Worm (Caenorhabditis elegans): Measurements from ENCODE around the gene C17H12.2.

C17H12.2 gene

DNA sequence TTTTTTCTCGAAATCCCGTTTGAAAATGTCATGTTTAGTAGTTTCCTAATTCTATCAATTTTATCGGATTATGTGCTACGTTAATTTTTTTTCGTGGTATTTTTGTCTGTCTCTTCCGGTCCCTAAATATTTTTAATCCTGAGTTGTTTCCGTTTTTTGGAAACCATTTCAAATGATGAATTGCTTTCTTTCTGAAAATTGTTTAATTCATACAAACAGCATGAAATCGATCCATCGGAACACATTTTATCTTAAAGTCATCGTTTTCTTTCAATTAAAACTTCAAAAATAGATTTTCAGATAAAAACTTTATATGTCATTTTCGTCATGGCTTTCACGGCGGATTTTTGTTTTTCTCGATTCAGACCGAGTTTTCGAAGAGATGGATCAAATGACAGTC lies 27.9 kb downstream of the C17H12.2 start, which contains the start of gene spd-3:
TSS of gene spd-3 (plus strand) at position 301 of the 400 bp plus-strand sequence.
- TF ChIP-seq hlh-1 (tag; optimal IDR thresholded peaks at IDR 0.05): no peak
- no peak for TF ChIP-seq cnd-1 (tag; optimal IDR thresholded peaks at IDR 0.05)
- no peak for TF ChIP-seq lsy-2 (tag; optimal IDR thresholded peaks at IDR 0.05)
- TF ChIP-seq sptf-1 (tag; optimal IDR thresholded peaks at IDR 0.05): no peak
- no peak for TF ChIP-seq ceh-83 (GFP tag; optimal IDR thresholded peaks at IDR 0.05)

DNA sequence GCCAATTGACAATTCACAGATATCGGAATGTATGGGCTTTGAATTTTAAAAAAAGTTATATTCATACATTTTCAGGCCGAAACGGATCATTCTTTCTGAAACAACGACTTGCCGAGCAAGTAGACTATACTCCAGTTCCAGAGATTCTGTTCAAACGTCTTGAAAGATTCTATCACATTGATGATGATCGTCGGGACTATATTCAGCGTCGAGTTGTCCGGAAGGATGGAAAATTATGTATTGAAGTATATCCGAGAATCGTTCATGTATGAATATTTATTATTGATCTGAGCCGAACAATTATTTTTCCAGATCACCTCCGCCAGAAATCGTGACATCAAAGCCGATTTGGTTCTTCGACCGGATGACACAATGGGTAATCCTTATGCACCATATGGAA lies 32.7 kb downstream of the C17H12.2 start:
- no peak for TF ChIP-seq unc-39 (tag; optimal IDR thresholded peaks at IDR 0.05)
- TF ChIP-seq tbx-8 (GFP tag; optimal IDR thresholded peaks at IDR 0.05): no peak
- TF ChIP-seq nhr-12 (tag; optimal IDR thresholded peaks at IDR 0.05): no peak
- TF ChIP-seq mab-5 (tag; optimal IDR thresholded peaks at IDR 0.05): no peak
- no peak for TF ChIP-seq lin-13 (tag; optimal IDR thresholded peaks at IDR 0.05)
- no peak for TF ChIP-seq flh-1 (GFP tag; optimal IDR thresholded peaks at IDR 0.05)
- TF ChIP-seq lin-32 (GFP tag; optimal IDR thresholded peaks at IDR 0.05): no peak
- TF ChIP-seq unc-120 (tag; optimal IDR thresholded peaks at IDR 0.05; ENCODE audit: poor library complexity, severe bottlenecking): no peak
- TF ChIP-seq zip-8 (tag; optimal IDR thresholded peaks at IDR 0.05): no peak
- no peak for TF ChIP-seq M03D4.4 (tag; optimal IDR thresholded peaks at IDR 0.05)
- TF ChIP-seq mep-1 (tag; optimal IDR thresholded peaks at IDR 0.05): no peak
- no peak for TF ChIP-seq ces-1 (GFP tag; optimal IDR thresholded peaks at IDR 0.05)
- TF ChIP-seq mls-2 (tag; optimal IDR thresholded peaks at IDR 0.05): no peak
- TF ChIP-seq ceh-43 (GFP tag; optimal IDR thresholded peaks at IDR 0.05): no peak

DNA sequence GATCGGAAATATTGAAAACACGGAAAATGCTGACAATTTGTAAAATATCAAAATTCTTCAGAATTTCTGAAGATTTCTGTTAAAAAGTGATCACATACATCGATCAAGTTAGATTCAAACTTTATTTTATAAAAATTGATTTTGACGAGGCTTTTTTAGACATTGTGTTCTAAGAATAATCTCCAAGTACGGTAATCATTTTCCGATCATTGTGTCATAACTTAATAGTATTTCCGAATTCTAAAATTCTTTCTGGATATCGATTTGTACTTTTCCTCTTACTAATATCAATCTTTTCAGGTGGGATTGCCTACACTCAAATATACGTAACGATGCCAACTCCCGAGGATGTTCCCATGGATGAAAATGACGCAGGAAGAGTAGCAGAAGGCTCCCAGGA lies 33.3 kb downstream of the C17H12.2 start, which contains the start of gene usp-4:
TSS of gene usp-4 (plus strand) at position 301 of the 400 bp plus-strand sequence.
- no peak for TF ChIP-seq flh-1 (GFP tag; optimal IDR thresholded peaks at IDR 0.05)

DNA sequence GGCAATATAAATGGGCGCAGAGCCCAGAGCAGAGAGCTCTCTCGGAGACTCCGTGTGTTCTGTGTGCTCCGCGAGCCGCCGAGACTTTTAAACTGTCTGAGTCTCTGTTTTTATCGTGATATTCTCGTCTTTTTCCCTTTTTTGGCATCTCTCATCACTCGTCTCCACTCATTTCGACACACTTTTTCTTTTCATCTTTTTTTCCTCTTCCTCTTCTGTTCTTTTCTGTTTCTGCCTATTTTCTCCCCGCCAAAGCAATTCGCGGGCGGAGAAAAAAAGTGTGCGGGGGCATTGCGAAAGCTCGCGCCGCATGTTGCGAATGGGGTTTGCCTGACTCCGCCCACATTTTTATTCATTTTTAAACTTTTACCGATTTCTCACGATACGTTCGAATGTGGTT lies 33.9 kb downstream of the C17H12.2 start:
- TF ChIP-seq mep-1 (tag; optimal IDR thresholded peaks at IDR 0.05): peak; percentile 85
- TF ChIP-seq mls-2 (tag; optimal IDR thresholded peaks at IDR 0.05): peak; percentile 94
- peak; percentile 78 for TF ChIP-seq ham-2 (GFP tag; optimal IDR thresholded peaks at IDR 0.05)
- no peak for TF ChIP-seq nhr-12 (tag; optimal IDR thresholded peaks at IDR 0.05)
- peak; percentile 77 for TF ChIP-seq cnd-1 (tag; optimal IDR thresholded peaks at IDR 0.05)
- TF ChIP-seq unc-62 (GFP tag; optimal IDR thresholded peaks at IDR 0.05): no peak
- TF ChIP-seq unc-120 (tag; optimal IDR thresholded peaks at IDR 0.05; ENCODE audit: poor library complexity, severe bottlenecking): peak; percentile 95
- peak; percentile 76 for TF ChIP-seq ceh-83 (GFP tag; optimal IDR thresholded peaks at IDR 0.05)
- peak; percentile 36 for TF ChIP-seq nhr-28 (tag; optimal IDR thresholded peaks at IDR 0.05)
- TF ChIP-seq zip-8 (tag; optimal IDR thresholded peaks at IDR 0.05): no peak
- TF ChIP-seq ztf-11 (tag; optimal IDR thresholded peaks at IDR 0.05): peak; percentile 65
- peak; percentile 76 for TF ChIP-seq ces-1 (GFP tag; optimal IDR thresholded peaks at IDR 0.05)
- peak; percentile 77 for TF ChIP-seq hlh-1 (tag; optimal IDR thresholded peaks at IDR 0.05)
- peak; percentile 81 for TF ChIP-seq blmp-1 (tag; optimal IDR thresholded peaks at IDR 0.05)
- peak; percentile 44 for TF ChIP-seq sem-2 (GFP tag; optimal IDR thresholded peaks at IDR 0.05)
- TF ChIP-seq M03D4.4 (tag; optimal IDR thresholded peaks at IDR 0.05): peak; percentile 85
- TF ChIP-seq tbx-8 (GFP tag; optimal IDR thresholded peaks at IDR 0.05): peak; percentile 70
- TF ChIP-seq flh-1 (GFP tag; optimal IDR thresholded peaks at IDR 0.05): peak; percentile 8
- TF ChIP-seq drap-1 (GFP tag; optimal IDR thresholded peaks at IDR 0.05): peak; percentile 86
- peak; percentile 69 for TF ChIP-seq bed-3 (GFP tag; optimal IDR thresholded peaks at IDR 0.05)
- TF ChIP-seq ceh-43 (GFP tag; optimal IDR thresholded peaks at IDR 0.05): peak; percentile 83
- peak; percentile 74 for TF ChIP-seq lin-13 (tag; optimal IDR thresholded peaks at IDR 0.05)
- peak; percentile 17 for TF ChIP-seq nhr-2 (tag; optimal IDR thresholded peaks at IDR 0.05)
- TF ChIP-seq snpc-4 (tag; optimal IDR thresholded peaks at IDR 0.05): no peak
- peak; percentile 13 for TF ChIP-seq elt-3 (tag; optimal IDR thresholded peaks at IDR 0.05)
- TF ChIP-seq lin-32 (GFP tag; optimal IDR thresholded peaks at IDR 0.05): peak; percentile 8
- TF ChIP-seq sptf-1 (tag; optimal IDR thresholded peaks at IDR 0.05): peak; percentile 92
- peak; percentile 65 for TF ChIP-seq nhr-237 (tag; optimal IDR thresholded peaks at IDR 0.05)
- TF ChIP-seq nhr-76 (tag; optimal IDR thresholded peaks at IDR 0.05): no peak
- peak; percentile 64 for TF ChIP-seq pha-4 (tag; optimal IDR thresholded peaks at IDR 0.05)
- TF ChIP-seq ceh-39 (tag; optimal IDR thresholded peaks at IDR 0.05): no peak
- no peak for TF ChIP-seq unc-39 (tag; optimal IDR thresholded peaks at IDR 0.05)
- TF ChIP-seq mab-5 (tag; optimal IDR thresholded peaks at IDR 0.05): peak; percentile 18
- TF ChIP-seq elt-1 (tag; optimal IDR thresholded peaks at IDR 0.05; ENCODE audit: borderline replicate concordance, insufficient read depth): peak; percentile 56
- TF ChIP-seq lsy-2 (tag; optimal IDR thresholded peaks at IDR 0.05): peak; percentile 67

Measured in whole organism, mixed stage, embryonic.